Worm (Caenorhabditis elegans) whole organism, L3 larva: ENCODE results near the gene ugt-36.
A peak's percentile ranks its signal among the peaks of the same experiment; 100 is the strongest.

ENCODE experiments used
- R02D3.7 ChIP-seq: fragments of 150-350 bp; optimal IDR thresholded peaks from 2 replicates; lab custom pipeline; 2014; ENCODE audit warnings: missing biosample characterization, missing genetic modification characterization
- ZK546.5 ChIP-seq: sonication (generic microtip); optimal IDR thresholded peaks from 2 replicates; lab custom pipeline; 2017; ENCODE audit warnings: missing biosample characterization, missing genetic modification characterization
- ama-1 ChIP-seq: fragments of 150-350 bp; optimal IDR thresholded peaks from 2 replicates; lab custom pipeline; 2018
- ceh-16 ChIP-seq: sonication (generic microtip); optimal IDR thresholded peaks from 2 replicates; lab custom pipeline; 2017; ENCODE audit warnings: missing biosample characterization, missing genetic modification characterization
- ceh-82 ChIP-seq: fragments of 150-350 bp; optimal IDR thresholded peaks from 2 replicates; lab custom pipeline; 2014; ENCODE audit warnings: missing biosample characterization, missing genetic modification characterization
- daf-12 ChIP-seq: fragments of 150-350 bp; optimal IDR thresholded peaks from 2 replicates; lab custom pipeline; 2014; ENCODE audit warnings: missing biosample characterization, missing genetic modification reagents, missing genetic modification characterization
- egl-27 ChIP-seq: sonication (generic microtip); optimal IDR thresholded peaks from 4 replicates; lab custom pipeline; 2017; ENCODE audit warnings: missing biosample characterization, missing genetic modification reagents, missing genetic modification characterization
- egl-5 ChIP-seq: fragments of 150-350 bp; optimal IDR thresholded peaks from 2 replicates; lab custom pipeline; 2017; ENCODE audit warnings: missing biosample characterization, missing genetic modification reagents, missing genetic modification characterization, inconsistent platforms
- elt-2 ChIP-seq: sonication (generic microtip); optimal IDR thresholded peaks from 2 replicates; lab custom pipeline; 2016; ENCODE audit warnings: missing genetic modification reagents, mild to moderate bottlenecking, missing genetic modification characterization, missing compliant biosample characterization
- eor-1 ChIP-seq, 2 experiments: fragments of 150-350 bp; optimal IDR thresholded peaks; 2 replicates each; lab custom pipeline; 2014 to 2018; ENCODE audit warnings: missing biosample characterization in 2 of 2, missing genetic modification characterization in 2 of 2
- fos-1 ChIP-seq: fragments of 150-350 bp; optimal IDR thresholded peaks from 2 replicates; lab custom pipeline; 2014; ENCODE audit warnings: missing biosample characterization, missing genetic modification characterization
- hmg-11 ChIP-seq: sonication (generic microtip); optimal IDR thresholded peaks from 2 replicates; lab custom pipeline; 2016; ENCODE audit warnings: missing genetic modification characterization, missing compliant biosample characterization
- jun-1 ChIP-seq: fragments of 150-350 bp; optimal IDR thresholded peaks from 2 replicates; lab custom pipeline; 2014; ENCODE audit warnings: missing biosample characterization, missing genetic modification reagents, missing genetic modification characterization
- lin-15B ChIP-seq: fragments of 150-350 bp; optimal IDR thresholded peaks from 2 replicates; lab custom pipeline; 2014; ENCODE audit warnings: missing biosample characterization, missing genetic modification characterization
- lin-39 ChIP-seq: fragments of 150-350 bp; optimal IDR thresholded peaks from 2 replicates; lab custom pipeline; 2018; ENCODE audit warnings: missing biosample characterization, missing genetic modification reagents, missing genetic modification characterization
- nfya-1 ChIP-seq: sonication (generic microtip); optimal IDR thresholded peaks from 2 replicates; lab custom pipeline; 2017; ENCODE audit warnings: missing genetic modification characterization, mild to moderate bottlenecking, missing compliant biosample characterization, antibody characterized with exemption, moderate library complexity; ENCODE audit not compliant: insufficient read depth
- nhr-12 ChIP-seq: fragments of 150-350 bp; optimal IDR thresholded peaks from 2 replicates; lab custom pipeline; 2014; ENCODE audit warnings: missing biosample characterization, missing genetic modification characterization
- nhr-23 ChIP-seq: fragments of 150-350 bp; optimal IDR thresholded peaks from 2 replicates; lab custom pipeline; 2014; ENCODE audit warnings: missing biosample characterization, missing genetic modification reagents, missing genetic modification characterization
- nhr-25 ChIP-seq: sonication (generic microtip); optimal IDR thresholded peaks from 2 replicates; lab custom pipeline; 2017; ENCODE audit warnings: missing biosample characterization, missing genetic modification characterization
- nhr-28 ChIP-seq: fragments of 150-350 bp; optimal IDR thresholded peaks from 2 replicates; lab custom pipeline; 2014; ENCODE audit warnings: missing biosample characterization, missing genetic modification characterization
- nhr-67 ChIP-seq: fragments of 150-350 bp; optimal IDR thresholded peaks from 2 replicates; lab custom pipeline; 2014; ENCODE audit warnings: missing biosample characterization, missing genetic modification characterization
- nhr-76 ChIP-seq: fragments of 150-350 bp; sonication (generic microtip); optimal IDR thresholded peaks from 5 replicates; lab custom pipeline; 2014; ENCODE audit warnings: missing biosample characterization, missing genetic modification characterization
- nhr-77 ChIP-seq: fragments of 150-350 bp; optimal IDR thresholded peaks from 2 replicates; lab custom pipeline; 2014; ENCODE audit warnings: missing biosample characterization, missing genetic modification characterization
- pha-4 ChIP-seq: fragments of 150-350 bp; optimal IDR thresholded peaks from 2 replicates; lab custom pipeline; 2014; ENCODE audit warnings: missing biosample characterization, missing genetic modification reagents, missing genetic modification characterization
- snpc-4 ChIP-seq: fragments of 150-350 bp; optimal IDR thresholded peaks from 2 replicates; lab custom pipeline; 2014; ENCODE audit warnings: missing biosample characterization, missing genetic modification characterization
- unc-62 ChIP-seq: fragments of 150-350 bp; sonication (generic microtip); optimal IDR thresholded peaks from 4 replicates; lab custom pipeline; 2014; ENCODE audit warnings: missing biosample characterization, missing genetic modification reagents, missing genetic modification characterization
- ztf-11 ChIP-seq: fragments of 150-350 bp; optimal IDR thresholded peaks from 2 replicates; lab custom pipeline; 2014; ENCODE audit warnings: missing biosample characterization, missing genetic modification characterization
- ztf-4 ChIP-seq: fragments of 150-350 bp; optimal IDR thresholded peaks from 2 replicates; lab custom pipeline; 2014; ENCODE audit warnings: missing biosample characterization, missing genetic modification characterization

Gene ugt-36

ce11 chrV:7199932-7200331, 33.1 kb downstream of the ugt-36 start, which contains the start of gene F09G2.1:
TSS of gene F09G2.1 (plus strand) at chrV:7200232.
- no peak for TF ChIP-seq lin-39 (tag; lab: Kevin White, UChicago)
- TF ChIP-seq jun-1 (tag; lab: Kevin White, UChicago) = no peak
- TF ChIP-seq ztf-4 (tag; lab: Kevin White, UChicago) = no peak
- no peak for TF ChIP-seq egl-27 (tag; lab: Kevin White, UChicago)
- TF ChIP-seq ama-1 (lab: Kevin White, UChicago) = no peak
- TF ChIP-seq elt-2 (tag; lab: Kevin White, UChicago) = no peak
- TF ChIP-seq egl-5 (tag; lab: Kevin White, UChicago) = no peak
- no peak for TF ChIP-seq nhr-25 (tag; lab: Kevin White, UChicago)
- no peak for TF ChIP-seq hmg-11
- TF ChIP-seq lin-15B = no peak
- TF ChIP-seq, all 47 proteins: peak for 0

ce11 chrV:7201353-7201752, 34.5 kb downstream of the ugt-36 start:
- TF ChIP-seq ceh-82 (tag; lab: Kevin White, UChicago) (no peak), nhr-67 (tag; lab: Kevin White, UChicago) (no peak), nhr-25 (tag; lab: Kevin White, UChicago) (no peak), pha-4 (tag; lab: Kevin White, UChicago) (no peak), unc-62 (no peak)
- TF ChIP-seq, all 47 proteins: peak for 0

ce11 chrV:7209001-7209400, 42.2 kb downstream of the ugt-36 start:
- TF ChIP-seq R02D3.7 (tag; lab: Kevin White, UChicago) (no peak), jun-1 (tag; lab: Kevin White, UChicago) (no peak), nhr-12 (tag; lab: Kevin White, UChicago) (no peak), ceh-16 (tag; lab: Kevin White, UChicago) (no peak), pha-4 (tag; lab: Kevin White, UChicago) (no peak), nhr-28 (tag; lab: Kevin White, UChicago) (no peak), nfya-1 (tag; lab: Kevin White, UChicago) (no peak), fos-1 (tag; lab: Kevin White, UChicago) (no peak), daf-12 (no peak)

ce11 chrV:7214802-7215201, 48.0 kb downstream of the ugt-36 start, which contains the start of gene soap-1:
TSS of gene soap-1 (minus strand) at chrV:7214902.
- TF ChIP-seq ZK546.5 (tag; lab: Kevin White, UChicago) = no peak
- TF ChIP-seq elt-2 (tag; lab: Kevin White, UChicago) = no peak
- no peak for TF ChIP-seq ceh-82 (tag; lab: Kevin White, UChicago)
- TF ChIP-seq nhr-23 (tag; lab: Kevin White, UChicago) = no peak
- no peak for TF ChIP-seq nhr-77 (tag; lab: Kevin White, UChicago)
- TF ChIP-seq eor-1 (tag; optimal IDR thresholded peaks at IDR 0.05; lab: Kevin White, UChicago) = no peak
- TF ChIP-seq nhr-76 (tag; lab: Kevin White, UChicago) = no peak
- TF ChIP-seq, all 47 proteins: peak for 0

ce11 chrV:7216016-7216415, 49.2 kb downstream of the ugt-36 start:
- TF ChIP-seq daf-12 (no peak), hmg-11 (peak; percentile 44), lin-15B (peak; percentile 28), lin-39 (tag; lab: Kevin White, UChicago) (peak; percentile 16), nfya-1 (tag; lab: Kevin White, UChicago) (peak; percentile 46), ztf-11 (tag; lab: Kevin White, UChicago) (no peak), snpc-4 (tag; lab: Kevin White, UChicago) (peak; percentile 11), pha-4 (tag; lab: Kevin White, UChicago) (no peak), jun-1 (tag; lab: Kevin White, UChicago) (no peak)
